Worm (Caenorhabditis elegans) whole organism, young adult: ENCODE measurements around the gene srh-214.

Experiments used
- B0035.1 ChIP-seq: sonication (generic microtip); optimal IDR thresholded peaks from 2 replicates; lab custom pipeline; 2016; ENCODE audit warnings: missing genetic modification characterization, mild to moderate bottlenecking, missing compliant biosample characterization, missing genotype, missing genetic modification reagents
- D2030.7 ChIP-seq: fragments of 200-800 bp; sonication (Bioruptor generic); IDR thresholded peaks from 2 replicates; pipeline ENCODE4 v1.3.6; 2022; ENCODE audit warnings: missing genetic modification reagents, missing genetic modification characterization, missing compliant biosample characterization
- F33H1.4 ChIP-seq: fragments of 200-800 bp; sonication (Bioruptor generic); IDR thresholded peaks from 2 replicates; pipeline ENCODE4 v1.3.6; 2022; ENCODE audit warnings: missing genetic modification reagents, missing genetic modification characterization, missing compliant biosample characterization
- F37B4.10 ChIP-seq: fragments of 200-800 bp; sonication (Bioruptor generic); IDR thresholded peaks from 2 replicates; pipeline ENCODE4 v1.3.6; 2022; ENCODE audit warnings: missing genetic modification characterization, missing compliant biosample characterization
- F39B2.1 ChIP-seq: fragments of 200-800 bp; sonication (Bioruptor generic); IDR thresholded peaks from 2 replicates; pipeline ENCODE4 v1.3.6; 2022; ENCODE audit warnings: missing genetic modification reagents, missing genetic modification characterization, missing compliant biosample characterization
- F52B5.7 ChIP-seq: sonication (generic microtip); optimal IDR thresholded peaks from 2 replicates; lab custom pipeline; 2016; ENCODE audit warnings: mild to moderate bottlenecking, missing genetic modification characterization, missing compliant biosample characterization
- F55B11.4 ChIP-seq: sonication (generic microtip); optimal IDR thresholded peaks from 2 replicates; lab custom pipeline; 2016; ENCODE audit warnings: missing compliant biosample characterization, missing genetic modification characterization, borderline replicate concordance; ENCODE audit not compliant: insufficient read depth
- Y67H2A.10 ChIP-seq: fragments of 200-800 bp; sonication (Bioruptor generic); conservative IDR thresholded peaks from 2 replicates; pipeline ENCODE4 v1.3.6; 2022; ENCODE audit warnings: missing genetic modification reagents, missing genetic modification characterization, missing compliant biosample characterization
- Y79H2A.3 ChIP-seq: fragments of 200-800 bp; sonication (Bioruptor generic); conservative IDR thresholded peaks from 2 replicates; pipeline ENCODE4 v1.3.6; 2022; ENCODE audit warnings: missing genetic modification reagents, missing genetic modification characterization, missing compliant biosample characterization
- Y95B8A.8 ChIP-seq: fragments of 200-800 bp; sonication (Bioruptor generic); IDR thresholded peaks from 2 replicates; pipeline ENCODE4 v1.3.6; 2022; ENCODE audit warnings: missing genetic modification reagents, missing genetic modification characterization, missing compliant biosample characterization
- akir-1 ChIP-seq: fragments of 200-800 bp; sonication (Bioruptor generic); optimal IDR thresholded peaks from 2 replicates; lab custom pipeline; 2018; ENCODE audit warnings: mild to moderate bottlenecking, missing genetic modification characterization, moderate library complexity, missing compliant biosample characterization
- atf-7 ChIP-seq: sonication (generic microtip); optimal IDR thresholded peaks from 2 replicates; lab custom pipeline; 2017; ENCODE audit warnings: mild to moderate bottlenecking, missing genetic modification characterization, missing compliant biosample characterization
- attf-5 ChIP-seq: fragments of 200-800 bp; sonication (Bioruptor generic); optimal IDR thresholded peaks from 2 replicates; lab custom pipeline; 2018; ENCODE audit warnings: mild to moderate bottlenecking, missing genetic modification characterization, missing compliant biosample characterization
- attf-6 ChIP-seq: fragments of 200-800 bp; sonication (Bioruptor generic); IDR thresholded peaks from 2 replicates; pipeline ENCODE4 v1.3.6; 2022; ENCODE audit warnings: missing genetic modification reagents, missing genetic modification characterization, missing compliant biosample characterization
- bed-2 ChIP-seq: fragments of 200-800 bp; sonication (Bioruptor generic); IDR thresholded peaks from 2 replicates; pipeline ENCODE4 v1.3.6; 2022; ENCODE audit warnings: missing genetic modification reagents, missing genetic modification characterization, missing compliant biosample characterization
- ceh-58 ChIP-seq: fragments of 200-800 bp; sonication (Bioruptor generic); IDR thresholded peaks from 2 replicates; pipeline ENCODE4 v1.3.6; 2022; ENCODE audit warnings: missing genetic modification characterization, missing compliant biosample characterization
- ceh-91 ChIP-seq: fragments of 200-800 bp; sonication (Bioruptor generic); IDR thresholded peaks from 2 replicates; pipeline ENCODE4 v1.3.6; 2022; ENCODE audit warnings: missing genetic modification reagents, missing genetic modification characterization, missing compliant biosample characterization
- chd-7 ChIP-seq: sonication (generic microtip); optimal IDR thresholded peaks from 2 replicates; lab custom pipeline; 2016; ENCODE audit warnings: mild to moderate bottlenecking, missing genetic modification characterization, moderate library complexity, missing compliant biosample characterization
- dpl-1 ChIP-seq: fragments of 150-350 bp; optimal IDR thresholded peaks from 2 replicates; lab custom pipeline; 2014; ENCODE audit warnings: missing biosample characterization, missing genetic modification reagents, missing genetic modification characterization
- egl-44 ChIP-seq: fragments of 200-800 bp; sonication (Bioruptor generic); IDR thresholded peaks from 2 replicates; pipeline ENCODE4 v1.3.6; 2022; ENCODE audit warnings: missing genetic modification reagents, missing genetic modification characterization, missing compliant biosample characterization
- ets-4 ChIP-seq: fragments of 200-800 bp; sonication (Bioruptor generic); optimal IDR thresholded peaks from 2 replicates; lab custom pipeline; 2018; ENCODE audit warnings: mild to moderate bottlenecking, missing genetic modification characterization, missing compliant biosample characterization
- hmg-1.2 ChIP-seq: fragments of 200-800 bp; sonication (Bioruptor generic); IDR thresholded peaks from 2 replicates; pipeline ENCODE4 v1.3.6; 2022; ENCODE audit warnings: missing genetic modification reagents, missing genetic modification characterization, missing compliant biosample characterization
- let-607 ChIP-seq, 2 experiments: fragments of 200-800 bp in 1 of 2; sonication (Bioruptor generic) in 1 of 2; sonication (generic microtip) in 1 of 2; optimal IDR thresholded peaks; 2 replicates each; lab custom pipeline; 2016 to 2018; ENCODE audit warnings: mild to moderate bottlenecking in 2 of 2, missing compliant biosample characterization in 2 of 2, missing genetic modification characterization in 2 of 2, moderate library complexity in 2 of 2, missing genotype in 1 of 2
- lin-54 ChIP-seq: fragments of 200-800 bp; sonication (Bioruptor generic); optimal IDR thresholded peaks from 2 replicates; lab custom pipeline; 2018; ENCODE audit warnings: mild to moderate bottlenecking, missing genetic modification characterization, missing compliant biosample characterization
- lir-1 ChIP-seq: fragments of 200-800 bp; sonication (Bioruptor generic); conservative IDR thresholded peaks from 2 replicates; pipeline ENCODE4 v1.3.6; 2022; ENCODE audit warnings: missing genetic modification reagents, missing genetic modification characterization, missing compliant biosample characterization
- lsl-1 ChIP-seq: fragments of 200-800 bp; sonication (Bioruptor generic); optimal IDR thresholded peaks from 2 replicates; lab custom pipeline; 2018; ENCODE audit warnings: mild to moderate bottlenecking, missing genetic modification characterization, moderate library complexity, missing compliant biosample characterization
- madf-10 ChIP-seq: sonication (generic microtip); optimal IDR thresholded peaks from 2 replicates; lab custom pipeline; 2016; ENCODE audit warnings: mild to moderate bottlenecking, missing genetic modification characterization, missing compliant biosample characterization
- madf-6 ChIP-seq: fragments of 200-800 bp; sonication (Bioruptor generic); IDR thresholded peaks from 2 replicates; pipeline ENCODE4 v1.3.6; 2022; ENCODE audit warnings: missing genetic modification reagents, missing genetic modification characterization, missing compliant biosample characterization
- madf-8 ChIP-seq: fragments of 200-800 bp; sonication (Bioruptor generic); conservative IDR thresholded peaks from 2 replicates; pipeline ENCODE4 v1.3.6; 2022; ENCODE audit warnings: missing genetic modification reagents, missing genetic modification characterization, missing compliant biosample characterization
- mcd-1 ChIP-seq: fragments of 200-800 bp; sonication (Bioruptor generic); IDR thresholded peaks from 2 replicates; pipeline ENCODE4 v1.3.6; 2022; ENCODE audit warnings: missing genetic modification reagents, missing genetic modification characterization, missing compliant biosample characterization
- nfyb-1 ChIP-seq: fragments of 200-800 bp; sonication (Bioruptor generic); IDR thresholded peaks from 2 replicates; pipeline ENCODE4 v1.3.6; 2022; ENCODE audit warnings: missing genetic modification reagents, missing genetic modification characterization, missing compliant biosample characterization
- nhr-179 ChIP-seq: sonication (generic microtip); optimal IDR thresholded peaks from 2 replicates; lab custom pipeline; 2016; ENCODE audit warnings: mild to moderate bottlenecking, missing genetic modification characterization, missing compliant biosample characterization
- nhr-80 ChIP-seq: sonication (generic microtip); optimal IDR thresholded peaks from 2 replicates; lab custom pipeline; 2016; ENCODE audit warnings: missing genetic modification characterization, missing compliant biosample characterization
- pha-4 ChIP-seq: fragments of 150-350 bp; sonication (generic microtip); optimal IDR thresholded peaks from 2 replicates; lab custom pipeline; 2014; ENCODE audit warnings: missing biosample characterization, missing genetic modification reagents, missing genetic modification characterization
- rec-8 ChIP-seq, 2 experiments: sonication (generic microtip); optimal IDR thresholded peaks; 2 replicates each; lab custom pipeline; 2016; ENCODE audit warnings: mild to moderate bottlenecking in 2 of 2, missing genetic modification characterization in 2 of 2, missing genetic modification reagents in 2 of 2, missing genotype in 2 of 2, missing biosample characterization in 1 of 2, missing compliant biosample characterization in 1 of 2, moderate library complexity in 1 of 2
- snpc-3.4 ChIP-seq: sonication (generic microtip); optimal IDR thresholded peaks from 2 replicates; lab custom pipeline; 2017; ENCODE audit warnings: missing genetic modification characterization, mild to moderate bottlenecking, missing compliant biosample characterization, antibody characterized with exemption, moderate library complexity, missing genotype, missing genetic modification reagents
- snpc-4 ChIP-seq, 5 experiments: fragments of 150-350 bp in 1 of 5; sonication (generic microtip) in 4 of 5; optimal IDR thresholded peaks; 2 replicates each; lab custom pipeline; 2014 to 2018; ENCODE audit warnings: missing genetic modification characterization in 5 of 5, missing biosample characterization in 3 of 5, antibody characterized with exemption in 2 of 5, mild to moderate bottlenecking in 2 of 5, missing compliant biosample characterization in 2 of 5, missing genotype in 2 of 5, moderate library complexity in 2 of 5, missing genetic modification reagents in 1 of 5
- somi-1 ChIP-seq: fragments of 200-800 bp; sonication (Bioruptor generic); optimal IDR thresholded peaks from 2 replicates; lab custom pipeline; 2018; ENCODE audit warnings: mild to moderate bottlenecking, missing genetic modification characterization, missing compliant biosample characterization
- tbp1 ChIP-seq: fragments of 200-800 bp; sonication (Bioruptor generic); optimal IDR thresholded peaks from 2 replicates; lab custom pipeline; 2018; ENCODE audit warnings: mild to moderate bottlenecking, missing genetic modification characterization, missing compliant biosample characterization
- tbx-9 ChIP-seq: sonication (generic microtip); optimal IDR thresholded peaks from 2 replicates; lab custom pipeline; 2016; ENCODE audit warnings: borderline replicate concordance, missing genetic modification characterization, inconsistent platforms, missing compliant biosample characterization
- tlf-1 ChIP-seq: fragments of 200-800 bp; sonication (Bioruptor generic); optimal IDR thresholded peaks from 2 replicates; lab custom pipeline; 2018; ENCODE audit warnings: mild to moderate bottlenecking, missing genetic modification characterization, missing compliant biosample characterization
- unc-130 ChIP-seq: sonication (generic microtip); optimal IDR thresholded peaks from 2 replicates; lab custom pipeline; 2016; ENCODE audit warnings: missing genetic modification reagents, missing genetic modification characterization, missing compliant biosample characterization
- ztf-18 ChIP-seq: sonication (generic microtip); optimal IDR thresholded peaks from 2 replicates; lab custom pipeline; 2016; ENCODE audit warnings: missing genotype, mild to moderate bottlenecking, missing genetic modification characterization, missing compliant biosample characterization
- ztf-25 ChIP-seq: fragments of 200-800 bp; sonication (Bioruptor generic); IDR thresholded peaks from 2 replicates; pipeline ENCODE4 v1.3.6; 2022; ENCODE audit warnings: missing genetic modification reagents, missing genetic modification characterization, missing compliant biosample characterization

srh-214 gene

DNA sequence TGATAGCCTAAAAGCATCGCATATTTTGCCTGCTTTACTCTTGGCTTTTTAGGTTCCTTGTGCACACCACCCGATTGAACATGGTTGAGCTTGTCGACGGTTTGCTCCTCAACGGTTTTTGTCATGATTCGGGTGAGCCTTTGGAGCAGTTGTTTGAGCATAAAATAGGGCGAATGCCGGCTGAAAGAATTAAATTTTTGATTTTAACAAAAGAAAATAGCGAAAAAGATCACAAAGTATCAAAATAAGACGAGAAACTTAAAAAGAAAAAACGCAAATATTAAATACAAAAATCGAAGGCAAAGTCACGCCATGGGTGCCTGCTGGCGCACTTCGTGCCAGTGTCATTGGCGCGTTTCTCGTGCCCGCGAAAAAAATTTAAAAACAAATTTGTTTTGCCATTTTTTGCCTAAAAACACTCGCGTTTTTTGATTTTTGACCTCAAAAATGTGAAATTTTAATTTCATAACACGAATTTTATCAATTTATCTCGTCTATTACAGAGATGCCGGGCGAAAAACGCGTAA lies 34.7 kb downstream of the srh-214 start, which contains the start of the genes ctps-1 and pus-1 (continued):
- TF ChIP-seq Y95B8A.8 (GFP tag; lab: Robert Waterston, UW) (no peak), let-607 (tag; optimal IDR thresholded peaks at IDR 0.05; lab: Kevin White, UChicago) (no peak), madf-10 (tag; lab: Kevin White, UChicago) (no peak), unc-130 (GFP tag; lab: Kevin White, UChicago) (peak; percentile 25), Y67H2A.10 (GFP tag; lab: Robert Waterston, UW) (no peak), tlf-1 (peak; percentile 16), F37B4.10 (GFP tag; lab: Robert Waterston, UW) (no peak), nhr-179 (no peak), ztf-25 (GFP tag; lab: Robert Waterston, UW) (no peak), nfyb-1 (GFP tag; lab: Robert Waterston, UW) (0 out of 2 replicates have a peak, but pooled peaks have one; percentile 40), lir-1 (0 out of 2 replicates have a peak, but pooled peaks have one; percentile 41), lsl-1 (GFP tag; lab: Kevin White, UChicago) (peak; percentile 68)

DNA sequence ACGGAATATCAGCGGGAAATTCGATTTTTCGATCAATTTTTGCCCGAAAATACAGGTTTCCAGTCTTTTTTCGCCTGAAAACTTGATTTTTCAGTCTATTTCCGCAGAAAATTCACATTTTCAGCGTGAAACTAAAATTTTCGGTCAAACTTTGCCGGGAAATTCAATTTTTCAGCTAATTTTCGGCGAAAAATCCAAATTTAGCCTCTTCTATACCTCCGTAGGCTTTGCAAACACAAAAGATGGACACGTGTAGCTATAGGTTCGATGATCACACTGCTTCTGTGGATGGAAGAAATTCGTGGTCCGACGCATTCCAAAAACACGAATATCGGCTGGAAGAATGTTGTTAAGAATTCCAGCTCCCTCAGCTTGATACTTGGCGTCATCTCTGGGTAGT lies 35.5 kb downstream of the srh-214 start:
- no peak for TF ChIP-seq mcd-1 (GFP tag; lab: Robert Waterston, UW)
- TF ChIP-seq F39B2.1 (GFP tag; lab: Robert Waterston, UW), result no peak
- no peak for TF ChIP-seq nhr-80 (tag; lab: Kevin White, UChicago)
- TF ChIP-seq egl-44 (GFP tag; lab: Robert Waterston, UW), result no peak
- no peak for TF ChIP-seq F52B5.7
- TF ChIP-seq attf-5 (GFP tag; lab: Kevin White, UChicago), result no peak
- TF ChIP-seq madf-10 (tag; lab: Kevin White, UChicago), result no peak
- no peak for TF ChIP-seq pha-4
- no peak for TF ChIP-seq chd-7
- no peak for TF ChIP-seq hmg-1.2

DNA sequence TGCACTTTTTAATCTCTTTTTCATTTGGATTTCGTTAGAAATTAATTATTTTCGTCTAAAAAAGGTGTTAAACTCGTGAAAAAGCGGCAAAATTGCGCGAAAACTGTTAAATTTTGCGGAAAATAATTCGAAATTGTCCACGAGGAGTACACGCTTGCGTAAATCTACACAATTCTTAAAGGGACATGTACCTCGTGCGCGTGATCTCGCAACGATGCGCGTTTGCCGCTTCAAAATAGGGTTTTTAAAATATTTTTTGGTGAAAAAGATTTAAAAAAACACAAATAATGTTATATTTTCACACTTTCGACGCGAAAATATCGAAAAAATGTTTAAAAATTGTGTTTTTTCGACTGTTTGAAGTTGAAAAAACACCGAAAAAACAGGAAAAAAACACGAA lies 36.2 kb downstream of the srh-214 start:
- TF ChIP-seq akir-1 (GFP tag; lab: Kevin White, UChicago) (no peak), somi-1 (GFP tag; lab: Kevin White, UChicago) (no peak), attf-6 (peak; percentile 43; the same call in 1 of the 2 replicates), lsl-1 (GFP tag; lab: Kevin White, UChicago) (peak; percentile 55), ceh-58 (GFP tag; lab: Robert Waterston, UW) (no peak), bed-2 (no peak), D2030.7 (GFP tag; lab: Robert Waterston, UW) (peak; percentile 10; the same call in 1 of the 2 replicates), madf-8 (GFP tag; lab: Robert Waterston, UW) (0 out of 2 replicates have a peak, but pooled peaks have one; percentile 28), tbp1 (GFP tag; lab: Kevin White, UChicago) (peak; percentile 17), ceh-91 (peak; percentile 49; the same call in 1 of the 2 replicates), tlf-1 (no peak), ets-4 (no peak), madf-6 (GFP tag; lab: Robert Waterston, UW) (peak; percentile 48; the same call in 1 of the 2 replicates), atf-7 (tag; lab: Kevin White, UChicago) (no peak), dpl-1 (GFP tag; lab: Kevin White, UChicago) (peak; percentile 35), F55B11.4 (tag; lab: Kevin White, UChicago) (no peak), F33H1.4 (GFP tag; lab: Robert Waterston, UW) (peak; percentile 69), snpc-4 (GFP tag; optimal IDR thresholded peaks at IDR 0.05; lab: Kevin White, UChicago) (no peak), snpc-4 (tag; optimal IDR thresholded peaks at IDR 0.05; lab: Kevin White, UChicago) (no peak), rec-8 (tag; optimal IDR thresholded peaks at IDR 0.05; lab: Kevin White, UChicago) (no peak), unc-130 (GFP tag; lab: Kevin White, UChicago) (no peak), tbx-9 (no peak), nhr-80 (tag; lab: Kevin White, UChicago) (no peak), ztf-18 (tag; lab: Kevin White, UChicago) (peak; percentile 48), B0035.1 (tag; lab: Kevin White, UChicago) (no peak), Y79H2A.3 (GFP tag; lab: Robert Waterston, UW) (no peak), egl-44 (GFP tag; lab: Robert Waterston, UW) (no peak), snpc-3.4 (no peak), lin-54 (peak; percentile 32)
